Worm (Caenorhabditis elegans): ENCODE results near the gene idpp-14.

The idpp-14 gene

DNA sequence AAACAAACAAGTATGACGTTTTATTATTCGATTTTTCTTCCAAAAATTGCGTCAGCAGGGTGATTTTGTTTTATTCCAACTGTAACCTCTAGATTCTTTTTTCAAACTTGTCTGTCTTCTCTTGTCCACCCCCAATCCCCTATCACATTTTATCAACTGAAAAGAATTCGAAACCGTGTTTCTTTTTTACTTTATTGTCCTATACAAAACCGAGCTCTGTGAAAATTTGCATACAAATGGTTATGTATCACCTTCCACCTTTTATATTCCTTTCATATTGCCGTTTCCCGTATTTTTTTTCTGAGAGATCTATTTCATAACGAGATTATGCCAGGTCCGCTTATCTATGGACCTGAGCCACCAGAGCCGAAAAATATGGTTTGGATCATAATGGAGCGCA is 26.9 kb upstream of the idpp-14 start, which contains the start of gene T27A8.7:
T27A8.7 (plus strand) TSS at position 301 of the 400 bp plus-strand sequence.
- no peak for TF ChIP-seq tlf-1 (GFP tag; optimal IDR thresholded peaks at IDR 0.05)
- TF ChIP-seq unc-62 (GFP tag; optimal IDR thresholded peaks at IDR 0.05): no peak
- no peak for TF ChIP-seq K11D2.4 (GFP tag; IDR thresholded peaks at IDR 0.05)
- TF ChIP-seq ets-4 (GFP tag; optimal IDR thresholded peaks at IDR 0.05): no peak
- no peak for TF ChIP-seq Y95B8A.8 (GFP tag; IDR thresholded peaks at IDR 0.05)
- no peak for TF ChIP-seq akir-1 (GFP tag; optimal IDR thresholded peaks at IDR 0.05)
- no peak for TF ChIP-seq rcor-1 (GFP tag; IDR thresholded peaks at IDR 0.05)
- TF ChIP-seq F23B12.7 (tag; optimal IDR thresholded peaks at IDR 0.05; ENCODE audit: insufficient read depth): no peak
- no peak for TF ChIP-seq ztf-28 (GFP tag; IDR thresholded peaks at IDR 0.05)
- no peak for TF ChIP-seq ekl-4 (GFP tag; IDR thresholded peaks at IDR 0.05)
- no peak for TF ChIP-seq B0019.2 (GFP tag; conservative IDR thresholded peaks at IDR 0.05)
- TF ChIP-seq F49E8.2 (tag; optimal IDR thresholded peaks at IDR 0.05; ENCODE audit: insufficient read depth): no peak
- no peak for TF ChIP-seq athp-1 (tag; optimal IDR thresholded peaks at IDR 0.05)
- no peak for TF ChIP-seq rec-8 (tag; optimal IDR thresholded peaks at IDR 0.05)

DNA sequence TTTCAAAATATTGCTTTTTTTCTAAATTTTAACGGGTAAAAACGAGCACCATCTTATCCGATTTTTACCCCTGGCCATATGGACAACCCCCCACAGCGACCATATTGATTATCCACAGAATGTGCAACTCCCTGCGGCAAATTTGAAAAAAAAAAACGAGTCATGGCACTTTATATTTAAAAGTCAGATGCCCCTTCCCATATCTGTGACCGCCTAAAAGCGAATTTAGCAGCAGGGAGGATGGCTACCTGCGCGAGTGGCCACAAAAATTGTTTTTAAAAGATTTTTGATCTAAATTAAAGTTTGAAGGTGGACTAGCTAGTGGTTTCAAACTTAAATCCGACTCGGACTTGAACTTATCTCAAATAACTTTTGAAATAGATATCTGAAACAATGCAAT is 25.7 kb upstream of the idpp-14 start:
- peak; percentile 99 for TF ChIP-seq ztf-26 (tag; optimal IDR thresholded peaks at IDR 0.05)
- TF ChIP-seq lin-26 (GFP tag; IDR thresholded peaks at IDR 0.05): no peak; the same call in 1 of the 2 replicates
- TF ChIP-seq ceh-58 (GFP tag; IDR thresholded peaks at IDR 0.05): 0 out of 2 replicates have a peak, but pooled peaks have one; percentile 39
- TF ChIP-seq madf-10 (tag; optimal IDR thresholded peaks at IDR 0.05): peak; percentile 97
- TF ChIP-seq ztf-22 (GFP tag; optimal IDR thresholded peaks at IDR 0.05): peak; percentile 94
- peak; percentile 97 for TF ChIP-seq Y53G8AR.9 (GFP tag; conservative IDR thresholded peaks at IDR 0.05)
- TF ChIP-seq B0261.1 (tag; optimal IDR thresholded peaks at IDR 0.05): peak; percentile 58
- peak; percentile 78 for TF ChIP-seq mel-28 (tag; optimal IDR thresholded peaks at IDR 0.05; ENCODE audit: borderline replicate concordance)
- TF ChIP-seq nfyb-1 (GFP tag; IDR thresholded peaks at IDR 0.05): peak; percentile 98
- TF ChIP-seq hmg-1.2 (GFP tag; IDR thresholded peaks at IDR 0.05): peak; percentile 84; the same call in 1 of the 2 replicates
- peak; percentile 97 for TF ChIP-seq hmg-20 (GFP tag; IDR thresholded peaks at IDR 0.05)
- TF ChIP-seq mxl-1 (tag; optimal IDR thresholded peaks at IDR 0.05): peak; percentile 22
- TF ChIP-seq dpl-1 (GFP tag; optimal IDR thresholded peaks at IDR 0.05): no peak
- TF ChIP-seq ekl-4 (GFP tag; IDR thresholded peaks at IDR 0.05): peak; percentile 93
- peak; percentile 98 for TF ChIP-seq ZK185.1 (tag; optimal IDR thresholded peaks at IDR 0.05; ENCODE audit: poor library complexity, severe bottlenecking)
- TF ChIP-seq bed-2 (GFP tag; IDR thresholded peaks at IDR 0.05): peak; percentile 81; the same call in 1 of the 2 replicates
- TF ChIP-seq F22D6.2 (tag; optimal IDR thresholded peaks at IDR 0.05): peak; percentile 97
- no peak for TF ChIP-seq efl-1 (GFP tag; optimal IDR thresholded peaks at IDR 0.05)
- peak; percentile 68 for TF ChIP-seq ztf-18 (tag; optimal IDR thresholded peaks at IDR 0.05)
- TF ChIP-seq hrde-1 (tag; optimal IDR thresholded peaks at IDR 0.05; ENCODE audit: borderline replicate concordance): no peak
- no peak for TF ChIP-seq hlh-26 (GFP tag; conservative IDR thresholded peaks at IDR 0.05)
- no peak for TF ChIP-seq B0019.2 (GFP tag; conservative IDR thresholded peaks at IDR 0.05)
- TF ChIP-seq lsl-1 (GFP tag; optimal IDR thresholded peaks at IDR 0.05): no peak
- TF ChIP-seq Y53F4B.3 (GFP tag; IDR thresholded peaks at IDR 0.05): no peak
- peak; percentile 59 for TF ChIP-seq snpc-4 (GFP tag; optimal IDR thresholded peaks at IDR 0.05)
- peak in 3 of 4 experiments; percentile 82 to 90 (median 89) for TF ChIP-seq snpc-4 (tag; optimal IDR thresholded peaks at IDR 0.05)
- TF ChIP-seq C17E4.6 (GFP tag; IDR thresholded peaks at IDR 0.05): peak; percentile 83
- no peak for TF ChIP-seq snpc-1.1 (tag; optimal IDR thresholded peaks at IDR 0.05; ENCODE audit: insufficient read depth)
- TF ChIP-seq ceh-27 (GFP tag; optimal IDR thresholded peaks at IDR 0.05): peak; percentile 95
- peak; percentile 80; the same call in 1 of the 2 replicates for TF ChIP-seq sea-2 (GFP tag; IDR thresholded peaks at IDR 0.05)
- peak; percentile 90 for TF ChIP-seq ztf-3 (GFP tag; optimal IDR thresholded peaks at IDR 0.05)
- 0 out of 2 replicates have a peak, but pooled peaks have one; percentile 50 for TF ChIP-seq aptf-2 (GFP tag; conservative IDR thresholded peaks at IDR 0.05)
- TF ChIP-seq sdz-38 (tag; optimal IDR thresholded peaks at IDR 0.05): no peak
- peak; percentile 97 for TF ChIP-seq gei-17 (GFP tag; optimal IDR thresholded peaks at IDR 0.05)
- TF ChIP-seq tbp1 (GFP tag; optimal IDR thresholded peaks at IDR 0.05): peak; percentile 78

Data from whole organism, young adult.